Fruit fly (Drosophila melanogaster): ENCODE measurements around the gene Apc2.

DNA sequence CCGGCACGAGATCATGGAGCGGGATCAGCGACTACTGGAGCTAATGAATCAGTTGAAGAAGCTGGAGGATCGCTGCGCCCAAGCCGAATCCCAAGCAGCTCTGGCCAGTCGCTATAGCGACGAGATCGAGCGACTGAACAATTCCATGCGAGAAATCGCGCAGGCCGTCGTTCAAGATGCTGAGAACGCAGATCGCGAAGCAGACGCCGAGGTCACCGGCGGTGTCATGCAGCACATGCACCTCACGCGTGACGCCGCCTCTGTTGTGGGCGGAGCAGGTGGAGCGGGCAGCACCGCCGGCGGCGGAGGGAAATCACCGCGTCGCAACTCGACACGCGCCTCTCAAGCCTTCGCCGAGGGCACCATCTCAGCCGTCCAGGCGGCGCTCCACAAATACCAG lies 42.1 kb upstream of the Apc2 start:
- no peak for TF ChIP-seq CTCF (optimal IDR thresholded peaks at IDR 0.05)
- TF ChIP-seq CG8478 (optimal IDR thresholded peaks at IDR 0.05) = no peak

Data from S2 (cell line).